Fruit fly (Drosophila melanogaster): Measurements from ENCODE around the gene CG6793.

CG6793 gene

dm6 chr3L:12073076-12073475, 30.9 kb downstream of the CG6793 start (continued):
- TF ChIP-seq HLH4C (GFP tag; IDR thresholded peaks at IDR 0.05; ENCODE audit: partially characterized antibody), result no peak
- TF ChIP-seq CG9437 (GFP tag; optimal IDR thresholded peaks at IDR 0.05), result no peak
- TF ChIP-seq Dip3 (GFP tag; optimal IDR thresholded peaks at IDR 0.05), result no peak
- no peak for TF ChIP-seq Hr78 (GFP tag; optimal IDR thresholded peaks at IDR 0.05)
- no peak for TF ChIP-seq dpn (GFP tag; optimal IDR thresholded peaks at IDR 0.05)
- no peak for TF ChIP-seq CG30431 (GFP tag; optimal IDR thresholded peaks at IDR 0.05)
- TF ChIP-seq CG31441 (GFP tag; IDR thresholded peaks at IDR 0.05), result 0 out of 2 replicates have a peak, but pooled peaks have one; percentile 15
- no peak for TF ChIP-seq luna (GFP tag; optimal IDR thresholded peaks at IDR 0.05)
- no peak for TF ChIP-seq CG14050 (GFP tag; IDR thresholded peaks at IDR 0.05)
- no peak for TF ChIP-seq Pdp1 (GFP tag; optimal IDR thresholded peaks at IDR 0.05)
- TF ChIP-seq CG13123 (GFP tag; optimal IDR thresholded peaks at IDR 0.05), result no peak
- peak; percentile 52; the same call in 1 of the 2 replicates for TF ChIP-seq Xrp1 (GFP tag; IDR thresholded peaks at IDR 0.05)
- TF ChIP-seq CG6813 (GFP tag; optimal IDR thresholded peaks at IDR 0.05), result no peak
- no peak for TF ChIP-seq nom (GFP tag; optimal IDR thresholded peaks at IDR 0.05)
- TF ChIP-seq CG17385 (GFP tag; optimal IDR thresholded peaks at IDR 0.05), result no peak
- TF ChIP-seq scrt (GFP tag; optimal IDR thresholded peaks at IDR 0.05), result no peak
- TF ChIP-seq CG6272 (GFP tag; IDR thresholded peaks at IDR 0.05), result no peak
- TF ChIP-seq CG12104 (GFP tag; optimal IDR thresholded peaks at IDR 0.05), result no peak
- TF ChIP-seq CG1647 (GFP tag; optimal IDR thresholded peaks at IDR 0.05), result no peak
- TF ChIP-seq Hr51 (GFP tag; optimal IDR thresholded peaks at IDR 0.05), result peak in 1 of 2 experiments; percentile 31
- TF ChIP-seq CG34422 (GFP tag; IDR thresholded peaks at IDR 0.05), result 0 out of 3 replicates have a peak, but pooled peaks have one; percentile 35
- TF ChIP-seq Dfd (GFP tag; optimal IDR thresholded peaks at IDR 0.05), result no peak
- peak; percentile 36 for TF ChIP-seq gem (tag; optimal IDR thresholded peaks at IDR 0.05)
- no peak for TF ChIP-seq CG8478 (optimal IDR thresholded peaks at IDR 0.05)
- no peak for TF ChIP-seq CG30403 (GFP tag; optimal IDR thresholded peaks at IDR 0.05)
- no peak for TF ChIP-seq esg (GFP tag; conservative IDR thresholded peaks at IDR 0.05)
- TF ChIP-seq stc (GFP tag; IDR thresholded peaks at IDR 0.05), result 0 out of 2 replicates have a peak, but pooled peaks have one; percentile 16
- no peak for TF ChIP-seq CG15696 (tag; optimal IDR thresholded peaks at IDR 0.05)
- no peak for TF ChIP-seq eve (GFP tag; optimal IDR thresholded peaks at IDR 0.05)
- peak; percentile 6 for TF ChIP-seq dmrt99B (tag; optimal IDR thresholded peaks at IDR 0.05)
- no peak for TF ChIP-seq Blimp-1 (GFP tag; optimal IDR thresholded peaks at IDR 0.05)
- no peak for TF ChIP-seq CG3726 (GFP tag; IDR thresholded peaks at IDR 0.05)
- no peak for TF ChIP-seq CG12219 (GFP tag; optimal IDR thresholded peaks at IDR 0.05)
- no peak for TF ChIP-seq CG3163 (GFP tag; optimal IDR thresholded peaks at IDR 0.05)
- no peak for TF ChIP-seq CG10654 (GFP tag; optimal IDR thresholded peaks at IDR 0.05)
- TF ChIP-seq CG1603 (tag; optimal IDR thresholded peaks at IDR 0.05), result peak; percentile 10
- TF ChIP-seq CG13775 (GFP tag; optimal IDR thresholded peaks at IDR 0.05), result no peak
- no peak for TF ChIP-seq CG17568 (GFP tag; optimal IDR thresholded peaks at IDR 0.05)
- TF ChIP-seq CG13296 (GFP tag; optimal IDR thresholded peaks at IDR 0.05), result no peak
- TF ChIP-seq hkb (optimal IDR thresholded peaks at IDR 0.05), result no peak
- TF ChIP-seq hkb (GFP tag; IDR thresholded peaks at IDR 0.05), result 0 out of 2 replicates have a peak, but pooled peaks have one; percentile 25
- no peak for TF ChIP-seq ERR (GFP tag; optimal IDR thresholded peaks at IDR 0.05)
- TF ChIP-seq en (GFP tag; optimal IDR thresholded peaks at IDR 0.05), result no peak
- TF ChIP-seq dysf (GFP tag; IDR thresholded peaks at IDR 0.05), result 0 out of 3 replicates have a peak, but pooled peaks have one; percentile 16
- no peak for TF ChIP-seq Adf1 (GFP tag; IDR thresholded peaks at IDR 0.05)
- TF ChIP-seq CG3838 (GFP tag; optimal IDR thresholded peaks at IDR 0.05), result no peak
- TF ChIP-seq Usf (GFP tag; optimal IDR thresholded peaks at IDR 0.05), result no peak
- TF ChIP-seq CG4820 (GFP tag; optimal IDR thresholded peaks at IDR 0.05), result no peak
- no peak for TF ChIP-seq insv (GFP tag; optimal IDR thresholded peaks at IDR 0.05)
- TF ChIP-seq Med (GFP tag), result peak; percentile 74
- no peak for TF ChIP-seq CG12236 (GFP tag; optimal IDR thresholded peaks at IDR 0.05)
